Fruit fly (Drosophila melanogaster): ENCODE data around the gene CG6333.

CG6333 gene

DNA sequence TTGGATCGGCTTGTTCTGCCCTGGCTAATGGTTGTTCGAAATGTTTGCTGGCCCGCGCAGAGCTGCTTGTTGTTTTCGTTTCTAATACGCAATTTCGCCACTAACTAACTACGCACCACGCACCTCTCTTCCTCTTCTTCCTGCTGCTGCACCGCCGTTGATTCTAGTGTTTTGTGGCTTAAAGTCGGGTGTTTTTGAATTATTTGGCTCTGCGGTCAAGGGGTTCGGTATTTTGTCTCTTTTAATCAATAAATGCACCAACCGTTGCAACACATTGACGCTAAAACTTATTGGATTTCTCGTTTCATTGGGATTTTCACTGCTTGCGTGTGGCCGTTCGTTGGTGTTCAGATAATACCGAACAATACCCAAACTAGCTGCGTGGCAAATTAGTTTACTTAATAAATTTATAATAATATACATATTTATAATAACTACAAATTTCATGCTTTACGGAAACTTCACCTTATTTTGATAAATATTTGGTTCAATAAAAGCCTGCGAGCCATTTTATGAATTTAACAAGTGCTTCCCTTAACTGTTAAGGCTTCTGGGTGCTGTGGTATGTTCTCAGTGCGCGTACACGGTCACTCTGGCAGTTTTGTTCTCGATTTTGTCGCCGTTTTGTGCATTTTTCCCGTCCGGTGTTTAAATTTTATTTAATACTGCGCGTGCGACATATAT lies 43.6 kb upstream of the CG6333 start, which contains the start of the genes Edc3 and Nedd4 (continued):
- TF ChIP-seq ey (GFP tag; optimal IDR thresholded peaks at IDR 0.05) (no peak), psq (GFP tag; optimal IDR thresholded peaks at IDR 0.05) (no peak), N (GFP tag; optimal IDR thresholded peaks at IDR 0.05) (no peak), CG9705 (GFP tag; optimal IDR thresholded peaks at IDR 0.05) (peak; percentile 14), Jra (GFP tag; optimal IDR thresholded peaks at IDR 0.05) (no peak), brk (GFP tag; optimal IDR thresholded peaks at IDR 0.05) (peak; percentile 12), Dif (GFP tag; optimal IDR thresholded peaks at IDR 0.05; ENCODE audit: partially characterized antibody) (no peak), dsf (GFP tag; optimal IDR thresholded peaks at IDR 0.05; ENCODE audit: borderline replicate concordance) (no peak), dmrt93B (GFP tag; optimal IDR thresholded peaks at IDR 0.05) (no peak)

DNA sequence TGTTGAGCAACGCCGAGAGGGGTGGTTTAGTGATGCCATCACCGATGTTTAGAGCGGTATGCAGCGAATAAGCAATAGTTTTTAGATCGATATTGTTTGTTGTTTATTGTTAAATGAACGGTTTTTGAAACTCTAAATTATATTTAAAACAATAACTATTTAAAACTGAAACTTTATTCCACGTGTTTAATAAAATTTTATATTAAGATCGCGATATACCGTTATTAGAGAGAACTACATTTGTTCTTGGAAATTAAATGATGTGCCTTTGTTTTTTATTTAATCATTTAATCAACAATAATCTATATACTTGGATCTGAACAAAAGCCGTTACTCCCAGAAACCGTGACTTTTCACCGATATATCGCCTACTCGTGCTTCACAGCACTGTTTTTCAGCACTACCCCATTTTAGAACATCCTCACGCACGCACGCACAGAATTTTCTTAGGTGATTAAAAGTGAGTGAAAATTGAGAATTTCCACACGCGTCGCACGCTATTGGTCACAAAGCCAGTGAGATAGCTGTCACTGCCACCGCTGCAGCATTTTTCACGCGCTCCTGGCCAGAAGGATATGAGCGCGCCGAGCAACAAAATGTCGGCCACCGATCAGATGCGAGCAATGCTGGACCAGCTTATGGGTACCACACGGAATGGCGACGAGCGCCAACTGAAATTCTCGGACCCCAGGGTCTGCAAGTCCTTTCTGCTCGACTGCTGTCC lies 28.0 kb upstream of the CG6333 start, which contains the start of the genes U4-U6-60K and CG7564:
Gene U4-U6-60K, minus strand, starts transcription at position 20 of the 724 bp plus-strand sequence.
Gene CG7564, plus strand, starts transcription at position 406 of the 724 bp plus-strand sequence.
- TF ChIP-seq woc (GFP tag; optimal IDR thresholded peaks at IDR 0.05) (peak; percentile 78), Sp1 (GFP tag; optimal IDR thresholded peaks at IDR 0.05) (peak; percentile 61), pan (optimal IDR thresholded peaks at IDR 0.05) (no peak), OdsH (GFP tag; optimal IDR thresholded peaks at IDR 0.05) (peak; percentile 46), GATAd (GFP tag; optimal IDR thresholded peaks at IDR 0.05) (peak; percentile 46), dl (GFP tag; optimal IDR thresholded peaks at IDR 0.05; ENCODE audit: insufficient read depth in 1 of 2, partially characterized antibody in 2 of 2) (no peak), Hr83 (GFP tag; optimal IDR thresholded peaks at IDR 0.05; ENCODE audit: poor library complexity, severe bottlenecking) (peak; percentile 52), CG32264 (GFP tag; optimal IDR thresholded peaks at IDR 0.05) (peak; percentile 57), dmrt93B (GFP tag; optimal IDR thresholded peaks at IDR 0.05) (peak; percentile 70), tai (GFP tag; optimal IDR thresholded peaks at IDR 0.05) (no peak), Dif (GFP tag; optimal IDR thresholded peaks at IDR 0.05; ENCODE audit: partially characterized antibody) (no peak), HLH106 (tag; optimal IDR thresholded peaks at IDR 0.05) (peak; percentile 62), foxo (GFP tag; optimal IDR thresholded peaks at IDR 0.05) (peak in 1 of 2 experiments; percentile 74), Vsx2 (GFP tag; optimal IDR thresholded peaks at IDR 0.05; ENCODE audit: partially characterized antibody) (no peak), Dfd (GFP tag; optimal IDR thresholded peaks at IDR 0.05) (no peak), rgr (GFP tag; optimal IDR thresholded peaks at IDR 0.05) (peak; percentile 79), sv (GFP tag; optimal IDR thresholded peaks at IDR 0.05) (peak; percentile 73), Jra (GFP tag; optimal IDR thresholded peaks at IDR 0.05) (peak; percentile 69), Rel (GFP tag; optimal IDR thresholded peaks at IDR 0.05) (no peak), Rel (tag; optimal IDR thresholded peaks at IDR 0.05) (no peak), dsf (GFP tag; optimal IDR thresholded peaks at IDR 0.05; ENCODE audit: borderline replicate concordance) (peak; percentile 74), brk (GFP tag; optimal IDR thresholded peaks at IDR 0.05) (no peak), ey (GFP tag; optimal IDR thresholded peaks at IDR 0.05) (peak; percentile 44), Myc (optimal IDR thresholded peaks at IDR 0.05) (peak; percentile 88), psq (GFP tag; optimal IDR thresholded peaks at IDR 0.05) (peak; percentile 67), lola (GFP tag; optimal IDR thresholded peaks at IDR 0.05) (no peak), CG9705 (GFP tag; optimal IDR thresholded peaks at IDR 0.05) (peak; percentile 59), Hr78 (GFP tag; optimal IDR thresholded peaks at IDR 0.05) (no peak), fru (GFP tag; optimal IDR thresholded peaks at IDR 0.05) (peak; percentile 40), h (GFP tag; optimal IDR thresholded peaks at IDR 0.05) (peak; percentile 69), br (GFP tag; optimal IDR thresholded peaks at IDR 0.05) (peak; percentile 45), usp (GFP tag; optimal IDR thresholded peaks at IDR 0.05) (no peak)

DNA sequence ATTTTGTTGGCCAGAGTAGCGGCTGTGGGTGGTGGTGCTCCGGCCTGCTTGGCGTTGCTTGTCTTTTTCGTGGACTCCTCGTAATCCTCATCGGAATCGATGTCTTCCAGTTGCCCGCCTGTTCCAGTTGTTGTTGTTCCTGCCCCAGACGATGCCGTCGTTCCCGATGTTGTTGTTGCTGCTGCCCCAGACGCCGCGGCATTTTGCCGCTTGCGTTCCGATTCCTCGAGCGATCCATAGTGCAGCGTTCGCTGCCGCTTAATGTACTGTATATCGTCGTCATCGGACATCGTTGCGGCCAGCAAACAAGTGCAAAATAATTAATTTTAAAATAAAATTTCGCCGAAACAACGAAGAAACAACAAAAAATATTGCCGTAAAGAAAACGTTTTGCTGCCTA lies 27.5 kb upstream of the CG6333 start:
- TF ChIP-seq h (GFP tag; optimal IDR thresholded peaks at IDR 0.05) (no peak), lola (GFP tag; optimal IDR thresholded peaks at IDR 0.05) (no peak), Abd-B (GFP tag; optimal IDR thresholded peaks at IDR 0.05) (no peak), Hr78 (GFP tag; optimal IDR thresholded peaks at IDR 0.05) (no peak)

Data from whole organism, wandering third instar larva.